Fruit fly (Drosophila melanogaster) whole organism, embryonic: ENCODE results near the gene Ccdc58.

ENCODE experiments used
- Asciz ChIP-seq: fragments of 200-800 bp; sonication (Bioruptor generic); optimal IDR thresholded peaks from 2 replicates; lab custom pipeline; 2017; ENCODE audit warnings: missing biosample characterization, mild to moderate bottlenecking, missing genetic modification characterization, missing genetic modification reagents
- BEAF-32 ChIP-seq: fragments of 200-800 bp; sonication (Bioruptor generic); optimal IDR thresholded peaks from 3 replicates; lab custom pipeline; 2017; ENCODE audit warnings: missing biosample characterization, missing genetic modification characterization, mild to moderate bottlenecking, moderate library complexity, missing genetic modification reagents
- BtbVII ChIP-seq: fragments of 200-800 bp; sonication (Bioruptor generic); optimal IDR thresholded peaks from 3 replicates; lab custom pipeline; 2017; ENCODE audit warnings: missing biosample characterization, mild to moderate bottlenecking, missing genetic modification characterization
- CG10366 ChIP-seq: fragments of 200-800 bp; sonication (Bioruptor generic); IDR thresholded peaks from 2 replicates; pipeline ENCODE4 v1.3.6; 2022; ENCODE audit warnings: missing biosample characterization, missing genetic modification characterization
- CG10959 ChIP-seq: fragments of 200-800 bp; sonication (Bioruptor generic); IDR thresholded peaks from 2 replicates; pipeline ENCODE4 v1.3.6; 2022; ENCODE audit warnings: missing biosample characterization, missing genetic modification characterization
- CG12391 ChIP-seq: fragments of 200-800 bp; sonication (Bioruptor generic); optimal IDR thresholded peaks from 3 replicates; lab custom pipeline; 2018; ENCODE audit warnings: missing biosample characterization, mild to moderate bottlenecking, missing genetic modification characterization, moderate library complexity
- CG12659 ChIP-seq: fragments of 200-800 bp; sonication (Bioruptor generic); optimal IDR thresholded peaks from 3 replicates; lab custom pipeline; 2017; ENCODE audit warnings: mild to moderate bottlenecking, missing biosample characterization, missing genetic modification reagents, missing genetic modification characterization
- CG13296 ChIP-seq: fragments of 200-800 bp; sonication (Bioruptor generic); optimal IDR thresholded peaks from 3 replicates; lab custom pipeline; 2018; ENCODE audit warnings: missing biosample characterization, mild to moderate bottlenecking, missing genetic modification characterization
- CG13775 ChIP-seq: fragments of 200-800 bp; sonication (Bioruptor generic); optimal IDR thresholded peaks from 3 replicates; lab custom pipeline; 2017; ENCODE audit warnings: missing biosample characterization, mild to moderate bottlenecking, missing genetic modification characterization
- CG14860 ChIP-seq: fragments of 200-800 bp; sonication (Bioruptor generic); IDR thresholded peaks from 3 replicates; pipeline ENCODE4 v1.3.6; 2022; ENCODE audit warnings: missing biosample characterization, missing genetic modification characterization; ENCODE audit not compliant: partially characterized antibody
- CG15514 ChIP-seq: fragments of 200-800 bp; sonication (Bioruptor generic); optimal IDR thresholded peaks from 3 replicates; lab custom pipeline; 2017; ENCODE audit warnings: missing biosample characterization, missing genetic modification characterization, mild to moderate bottlenecking, moderate library complexity, missing genetic modification reagents
- CG15601 ChIP-seq: fragments of 200-800 bp; sonication (Bioruptor generic); optimal IDR thresholded peaks from 3 replicates; lab custom pipeline; 2019; ENCODE audit warnings: missing biosample characterization, mild to moderate bottlenecking, missing genetic modification characterization, moderate library complexity
- CG1602 ChIP-seq: fragments of 200-800 bp; sonication (Bioruptor generic); optimal IDR thresholded peaks from 3 replicates; lab custom pipeline; 2016; ENCODE audit warnings: missing biosample characterization, missing genetic modification characterization
- CG18619 ChIP-seq: fragments of 200-800 bp; sonication (Bioruptor generic); optimal IDR thresholded peaks from 3 replicates; lab custom pipeline; 2017; ENCODE audit warnings: missing biosample characterization, mild to moderate bottlenecking, missing genetic modification characterization
- CG5245 ChIP-seq: fragments of 200-800 bp; sonication (Bioruptor generic); optimal IDR thresholded peaks from 3 replicates; lab custom pipeline; 2016; ENCODE audit warnings: missing biosample characterization, missing genetic modification characterization
- CG8765 ChIP-seq: fragments of 200-800 bp; sonication (Bioruptor generic); IDR thresholded peaks from 2 replicates; pipeline ENCODE4 v1.3.6; 2022; ENCODE audit warnings: missing biosample characterization, missing genetic modification characterization
- CHES-1-like ChIP-seq: fragments of 200-800 bp; sonication (Bioruptor generic); optimal IDR thresholded peaks from 2 replicates; lab custom pipeline; 2016; ENCODE audit warnings: missing biosample characterization, missing genetic modification characterization
- CrebB ChIP-seq: fragments of 200-800 bp; sonication (Bioruptor generic); optimal IDR thresholded peaks from 3 replicates; lab custom pipeline; 2018; ENCODE audit warnings: missing biosample characterization, mild to moderate bottlenecking, missing genetic modification characterization
- D19B ChIP-seq: fragments of 200-800 bp; sonication (Bioruptor generic); optimal IDR thresholded peaks from 2 replicates; lab custom pipeline; 2017; ENCODE audit warnings: missing biosample characterization, mild to moderate bottlenecking, missing genetic modification characterization
- E2f1 ChIP-seq: fragments of 200-800 bp; sonication (Bioruptor generic); IDR thresholded peaks from 2 replicates; pipeline ENCODE4 v1.3.6; 2022; ENCODE audit warnings: missing biosample characterization, missing genetic modification characterization
- Fer1 ChIP-seq: fragments of 200-800 bp; sonication (Bioruptor generic); optimal IDR thresholded peaks from 2 replicates; lab custom pipeline; 2017; ENCODE audit warnings: missing biosample characterization, mild to moderate bottlenecking, missing genetic modification characterization
- HHEX ChIP-seq: fragments of 200-800 bp; sonication (Bioruptor generic); optimal IDR thresholded peaks from 3 replicates; lab custom pipeline; 2017; ENCODE audit warnings: missing biosample characterization, mild to moderate bottlenecking, missing genetic modification characterization, missing genetic modification reagents
- Hand ChIP-seq: fragments of 200-800 bp; sonication (Bioruptor generic); optimal IDR thresholded peaks from 2 replicates; lab custom pipeline; 2017; ENCODE audit warnings: mild to moderate bottlenecking, missing biosample characterization, missing genetic modification reagents, missing genetic modification characterization
- Hr78 ChIP-seq, 2 experiments: fragments of 200-800 bp in 1 of 2; fragments of >200 bp in 1 of 2; sonication (Bioruptor generic) in 1 of 2; optimal IDR thresholded peaks; 2 replicates each; lab custom pipeline; 2017 to 2019; ENCODE audit warnings: missing biosample characterization in 2 of 2, missing genetic modification characterization in 2 of 2, mild to moderate bottlenecking in 1 of 2, moderate library complexity in 1 of 2
- Meics ChIP-seq: fragments of 200-800 bp; sonication (Bioruptor generic); optimal IDR thresholded peaks from 2 replicates; lab custom pipeline; 2017; ENCODE audit warnings: missing biosample characterization, mild to moderate bottlenecking, missing genetic modification characterization
- Oaz ChIP-seq: fragments of 200-800 bp; sonication (Bioruptor generic); IDR thresholded peaks from 2 replicates; pipeline ENCODE4 v1.3.6; 2022; ENCODE audit warnings: missing biosample characterization, missing genetic modification characterization
- Rx ChIP-seq: fragments of 200-800 bp; sonication (Bioruptor generic); IDR thresholded peaks from 2 replicates; pipeline ENCODE4 v1.3.6; 2022; ENCODE audit warnings: missing biosample characterization, missing genetic modification characterization
- Xrp1 ChIP-seq: fragments of 200-800 bp; sonication (Bioruptor generic); IDR thresholded peaks from 2 replicates; pipeline ENCODE4 v1.3.6; 2022; ENCODE audit warnings: missing biosample characterization, missing genetic modification characterization
- al ChIP-seq: fragments of 200-800 bp; sonication (Bioruptor generic); IDR thresholded peaks from 2 replicates; pipeline ENCODE4 v1.3.6; 2022; ENCODE audit warnings: missing biosample characterization, missing genetic modification characterization
- caup ChIP-seq: fragments of 200-800 bp; sonication (Bioruptor generic); optimal IDR thresholded peaks from 3 replicates; lab custom pipeline; 2017; ENCODE audit warnings: missing biosample characterization, mild to moderate bottlenecking, missing genetic modification characterization, moderate library complexity; ENCODE audit not compliant: severe bottlenecking
- dan ChIP-seq: fragments of 200-800 bp; sonication (Bioruptor generic); IDR thresholded peaks from 2 replicates; pipeline ENCODE4 v1.3.6; 2022; ENCODE audit warnings: missing biosample characterization, missing genetic modification characterization
- dati ChIP-seq: fragments of 200-800 bp; sonication (Bioruptor generic); IDR thresholded peaks from 2 replicates; pipeline ENCODE4 v1.3.6; 2022; ENCODE audit warnings: missing biosample characterization, missing genetic modification characterization
- fd3F ChIP-seq: fragments of 200-800 bp; sonication (Bioruptor generic); optimal IDR thresholded peaks from 2 replicates; lab custom pipeline; 2018; ENCODE audit warnings: missing biosample characterization, mild to moderate bottlenecking, missing genetic modification characterization, moderate library complexity
- ftz-f1 ChIP-seq: fragments of 200-800 bp; sonication (Bioruptor generic); optimal IDR thresholded peaks from 2 replicates; lab custom pipeline; 2016; ENCODE audit warnings: missing biosample characterization, missing genetic modification characterization
- klu ChIP-seq: fragments of 200-800 bp; sonication (Bioruptor generic); IDR thresholded peaks from 2 replicates; pipeline ENCODE4 v1.3.6; 2022; ENCODE audit warnings: missing biosample characterization, missing genetic modification characterization
- lmd ChIP-seq: fragments of 200-800 bp; sonication (Bioruptor generic); IDR thresholded peaks from 2 replicates; pipeline ENCODE4 v1.3.6; 2022; ENCODE audit warnings: missing biosample characterization, missing genetic modification characterization
- org-1 ChIP-seq: fragments of 200-800 bp; sonication (Bioruptor generic); optimal IDR thresholded peaks from 2 replicates; lab custom pipeline; 2017; ENCODE audit warnings: missing biosample characterization, missing genetic modification characterization
- pfk ChIP-seq: fragments of 200-800 bp; sonication (Bioruptor generic); optimal IDR thresholded peaks from 2 replicates; lab custom pipeline; 2018; ENCODE audit warnings: missing biosample characterization, mild to moderate bottlenecking, missing genetic modification characterization, moderate library complexity
- prd ChIP-seq, 3 experiments: fragments of >200 bp in 2 of 3; fragments of 200-800 bp in 1 of 3; sonication (Bioruptor generic) in 1 of 3; optimal IDR thresholded peaks in 2 of 3; IDR thresholded peaks in 1 of 3; 2 replicates in 2 of 3; 3 replicates in 1 of 3; pipeline versions ENCODE4 v1.3.6 to Lab custom; 2017 to 2022; ENCODE audit warnings: missing biosample characterization in 1 of 3, missing genetic modification characterization in 1 of 3
- pros ChIP-seq: fragments of 200-800 bp; sonication (Bioruptor generic); optimal IDR thresholded peaks from 3 replicates; lab custom pipeline; 2019; ENCODE audit warnings: missing biosample characterization, mild to moderate bottlenecking, missing genetic modification characterization, moderate library complexity
- pum ChIP-seq: fragments of 200-800 bp; sonication (Bioruptor generic); optimal IDR thresholded peaks from 2 replicates; lab custom pipeline; 2016; ENCODE audit warnings: missing biosample characterization, missing genetic modification characterization
- ssp ChIP-seq: fragments of 200-800 bp; sonication (Bioruptor generic); IDR thresholded peaks from 2 replicates; pipeline ENCODE4 v1.3.6; 2022; ENCODE audit warnings: missing biosample characterization, missing genetic modification characterization
- tll ChIP-seq, 2 experiments: fragments of 200-800 bp in 1 of 2; fragments of >200 bp in 1 of 2; sonication (Bioruptor generic) in 1 of 2; optimal IDR thresholded peaks; 2 replicates each; lab custom pipeline; 2017 to 2019; ENCODE audit warnings: missing biosample characterization in 2 of 2, missing genetic modification characterization in 2 of 2, mild to moderate bottlenecking in 1 of 2, moderate library complexity in 1 of 2
- wdn ChIP-seq: fragments of 200-800 bp; sonication (Bioruptor generic); IDR thresholded peaks from 2 replicates; pipeline ENCODE4 v1.3.6; 2022; ENCODE audit warnings: missing biosample characterization, missing genetic modification characterization
- wek ChIP-seq: fragments of 200-800 bp; sonication (Bioruptor generic); optimal IDR thresholded peaks from 3 replicates; lab custom pipeline; 2018; ENCODE audit warnings: missing biosample characterization, mild to moderate bottlenecking, missing genetic modification characterization, moderate library complexity
- zen2 ChIP-seq: fragments of 200-800 bp; sonication (Bioruptor generic); IDR thresholded peaks from 3 replicates; pipeline ENCODE4 v1.3.6; 2022; ENCODE audit warnings: missing biosample characterization, missing genetic modification characterization; ENCODE audit not compliant: partially characterized antibody
- zfh1 ChIP-seq: fragments of 200-800 bp; sonication (Bioruptor generic); IDR thresholded peaks from 3 replicates; pipeline ENCODE4 v1.3.6; 2022; ENCODE audit warnings: missing biosample characterization, missing genetic modification characterization

Ccdc58 gene

DNA sequence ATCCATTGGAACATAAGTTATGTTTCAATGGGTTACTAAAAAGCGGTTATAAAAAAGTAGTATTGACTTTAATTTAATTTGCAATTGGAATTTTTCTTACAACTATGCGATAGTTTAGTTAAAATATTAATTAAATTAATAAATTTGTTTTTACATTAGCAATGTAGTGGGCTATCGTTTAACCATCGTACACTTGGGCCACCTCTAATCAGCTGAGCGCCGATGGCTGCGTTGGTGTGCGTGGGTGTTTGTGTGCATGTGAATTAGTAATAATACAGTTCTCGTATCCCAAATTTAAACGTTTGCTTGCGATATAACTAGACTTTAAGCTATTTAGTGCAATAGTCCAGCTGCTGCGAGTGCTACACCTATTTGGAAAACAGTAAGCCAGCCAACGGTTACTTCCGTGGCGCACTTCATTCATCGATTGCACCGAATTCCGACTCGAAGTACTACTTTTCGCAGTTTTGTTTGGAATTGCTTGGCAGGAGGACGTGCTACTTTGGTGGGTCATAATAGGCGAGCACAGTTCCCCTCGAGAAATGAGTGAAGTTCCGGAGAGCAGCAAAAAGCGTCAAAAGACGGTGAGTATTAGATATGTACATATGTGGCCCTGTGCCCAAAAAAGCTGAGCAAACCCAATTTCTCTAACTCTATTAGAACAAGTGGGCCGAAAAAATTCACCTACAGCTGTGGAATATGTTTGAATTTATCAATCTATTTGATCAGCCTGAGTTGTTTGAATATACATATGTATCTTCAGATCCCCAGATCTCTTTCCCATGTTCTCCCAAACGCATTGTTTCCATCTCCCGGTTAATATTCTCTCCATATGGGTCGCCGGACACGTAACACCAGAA lies 40.3 kb downstream of the Ccdc58 start, which contains the start of gene Papss (continued):
- no peak for TF ChIP-seq dati (GFP tag; lab: Robert Waterston, UW)
- TF ChIP-seq Meics (GFP tag; lab: Kevin White, UChicago): peak; percentile 26
- peak; percentile 23 for TF ChIP-seq Hand (GFP tag; lab: Kevin White, UChicago)
- no peak; the same call in 1 of the 2 replicates for TF ChIP-seq lmd (GFP tag; lab: Robert Waterston, UW)
- no peak for TF ChIP-seq al (GFP tag; lab: Robert Waterston, UW)
- peak; percentile 58 for TF ChIP-seq Xrp1 (GFP tag; lab: Robert Waterston, UW)
- peak; percentile 50 for TF ChIP-seq pfk
- no peak for TF ChIP-seq klu (GFP tag; lab: Robert Waterston, UW)
- no peak for TF ChIP-seq prd (optimal IDR thresholded peaks at IDR 0.05; lab: Kevin White, UChicago)
- TF ChIP-seq prd (GFP tag; IDR thresholded peaks at IDR 0.05; lab: Robert Waterston, UW): peak; percentile 51; the same call in 2 of the 3 replicates
- peak; percentile 66 for TF ChIP-seq org-1
- TF ChIP-seq Asciz (GFP tag; lab: Kevin White, UChicago): no peak
- TF ChIP-seq pros (GFP tag; lab: Kevin White, UChicago): no peak
- TF ChIP-seq CG10959 (GFP tag; lab: Robert Waterston, UW): no peak
- TF ChIP-seq fd3F (GFP tag; lab: Kevin White, UChicago): peak; percentile 26
- TF ChIP-seq HHEX (GFP tag; lab: Kevin White, UChicago): peak; percentile 43
- TF ChIP-seq E2f1 (GFP tag; lab: Robert Waterston, UW): 0 out of 2 replicates have a peak, but pooled peaks have one; percentile 17
- TF ChIP-seq wdn (GFP tag; lab: Robert Waterston, UW): peak; percentile 17; the same call in 1 of the 2 replicates
- TF ChIP-seq CG12391 (tag; lab: Kevin White, UChicago): peak; percentile 57
- TF ChIP-seq pum: no peak
- TF ChIP-seq BtbVII (GFP tag; lab: Kevin White, UChicago): peak; percentile 29
- TF ChIP-seq ssp: no peak
- no peak for TF ChIP-seq dan (GFP tag; lab: Robert Waterston, UW)
- peak; percentile 71 for TF ChIP-seq CG15514 (GFP tag; lab: Kevin White, UChicago)
- TF ChIP-seq CG12659 (GFP tag; lab: Kevin White, UChicago): peak; percentile 15
- TF ChIP-seq CG8765 (GFP tag; lab: Robert Waterston, UW): no peak
- no peak for TF ChIP-seq CG18619 (GFP tag; lab: Kevin White, UChicago)
- TF ChIP-seq Rx (GFP tag; lab: Robert Waterston, UW): no peak
- TF ChIP-seq Fer1 (GFP tag; lab: Kevin White, UChicago): peak; percentile 71
- TF ChIP-seq BEAF-32 (GFP tag; lab: Kevin White, UChicago): peak; percentile 79
- TF ChIP-seq CrebB (tag; lab: Kevin White, UChicago): no peak
- no peak for TF ChIP-seq tll (GFP tag; optimal IDR thresholded peaks at IDR 0.05; lab: Kevin White, UChicago)
- TF ChIP-seq CG1602 (GFP tag; lab: Kevin White, UChicago): no peak
- peak; percentile 53; the same call in 1 of the 3 replicates for TF ChIP-seq zfh1
- TF ChIP-seq CG5245: no peak
- no peak for TF ChIP-seq ftz-f1
- TF ChIP-seq CG13296 (GFP tag; lab: Kevin White, UChicago): peak; percentile 15
- peak; percentile 51 for TF ChIP-seq CG15601
- peak; percentile 32; the same call in 1 of the 3 replicates for TF ChIP-seq CG14860 (GFP tag; lab: Robert Waterston, UW)
- TF ChIP-seq D19B (GFP tag; lab: Kevin White, UChicago): no peak
- peak; percentile 77; the same call in 2 of the 3 replicates for TF ChIP-seq zen2 (GFP tag; lab: Robert Waterston, UW)
- no peak for TF ChIP-seq Oaz (GFP tag; lab: Robert Waterston, UW)
- TF ChIP-seq Hr78 (GFP tag; optimal IDR thresholded peaks at IDR 0.05; lab: Kevin White, UChicago): no peak
- peak; percentile 9 for TF ChIP-seq CG13775 (GFP tag; lab: Kevin White, UChicago)
- peak; percentile 55 for TF ChIP-seq wek (GFP tag; lab: Kevin White, UChicago)
- TF ChIP-seq caup (GFP tag; lab: Kevin White, UChicago): peak; percentile 56
- TF ChIP-seq CHES-1-like (GFP tag; lab: Kevin White, UChicago): no peak
- TF ChIP-seq CG10366 (GFP tag; lab: Robert Waterston, UW): no peak
